Worm (Caenorhabditis elegans): ENCODE data around the gene M03E7.1.

M03E7.1 gene

ce11 chrV:5596391-5597030, 25.0 kb upstream of the M03E7.1 start, which contains the start of gene zhit-1 (continued):
- TF ChIP-seq snpc-4 (GFP tag; optimal IDR thresholded peaks at IDR 0.05) = peak; percentile 8
- TF ChIP-seq snpc-4 (tag; optimal IDR thresholded peaks at IDR 0.05) = peak; percentile 61 to 73 (median 66)
- no peak for TF ChIP-seq hlh-26 (GFP tag; conservative IDR thresholded peaks at IDR 0.05)
- no peak for TF ChIP-seq ets-4 (GFP tag; optimal IDR thresholded peaks at IDR 0.05)
- no peak for TF ChIP-seq hlh-12 (tag; optimal IDR thresholded peaks at IDR 0.05)
- no peak for TF ChIP-seq ceh-58 (GFP tag; IDR thresholded peaks at IDR 0.05)
- TF ChIP-seq madf-8 (GFP tag; conservative IDR thresholded peaks at IDR 0.05) = no peak
- no peak for TF ChIP-seq Y53G8AR.9 (GFP tag; conservative IDR thresholded peaks at IDR 0.05)
- TF ChIP-seq him-1 (tag; optimal IDR thresholded peaks at IDR 0.05) = peak; percentile 25
- no peak for TF ChIP-seq lsl-1 (GFP tag; optimal IDR thresholded peaks at IDR 0.05)
- TF ChIP-seq chd-7 (tag; optimal IDR thresholded peaks at IDR 0.05) = no peak
- TF ChIP-seq akir-1 (GFP tag; optimal IDR thresholded peaks at IDR 0.05) = no peak
- no peak for TF ChIP-seq cebp-2 (GFP tag; IDR thresholded peaks at IDR 0.05)
- peak; percentile 24 for TF ChIP-seq snpc-1.1 (tag; optimal IDR thresholded peaks at IDR 0.05; ENCODE audit: insufficient read depth)
- TF ChIP-seq ztf-3 (GFP tag; optimal IDR thresholded peaks at IDR 0.05) = no peak
- TF ChIP-seq rec-8 (tag; optimal IDR thresholded peaks at IDR 0.05) = no peak
- TF ChIP-seq zfh-2 (GFP tag; conservative IDR thresholded peaks at IDR 0.05) = no peak
- no peak for TF ChIP-seq T07F8.4 (tag; optimal IDR thresholded peaks at IDR 0.05)
- TF ChIP-seq ztf-6 (GFP tag; IDR thresholded peaks at IDR 0.05) = no peak
- no peak for TF ChIP-seq F37B4.10 (GFP tag; IDR thresholded peaks at IDR 0.05)
- peak; percentile 37 for TF ChIP-seq madf-6 (GFP tag; IDR thresholded peaks at IDR 0.05)
- TF ChIP-seq nhr-90 (tag; optimal IDR thresholded peaks at IDR 0.05) = no peak
- TF ChIP-seq pha-4 (tag; optimal IDR thresholded peaks at IDR 0.05) = no peak
- peak; percentile 87 for TF ChIP-seq mcd-1 (GFP tag; IDR thresholded peaks at IDR 0.05)
- TF ChIP-seq ceh-27 (GFP tag; optimal IDR thresholded peaks at IDR 0.05) = no peak
- TF ChIP-seq lin-35 (GFP tag; optimal IDR thresholded peaks at IDR 0.05) = peak in 2 of 3 experiments; percentile 60 to 73
- TF ChIP-seq ztf-28 (GFP tag; IDR thresholded peaks at IDR 0.05) = no peak
- TF ChIP-seq die-1 (tag; optimal IDR thresholded peaks at IDR 0.05) = no peak
- TF ChIP-seq nhr-179 (tag; optimal IDR thresholded peaks at IDR 0.05) = no peak
- TF ChIP-seq rcor-1 (GFP tag; IDR thresholded peaks at IDR 0.05) = no peak
- TF ChIP-seq dpl-1 (GFP tag; optimal IDR thresholded peaks at IDR 0.05) = peak; percentile 65
- no peak for TF ChIP-seq unc-62 (GFP tag; optimal IDR thresholded peaks at IDR 0.05)
- no peak for TF ChIP-seq tlf-1 (GFP tag; optimal IDR thresholded peaks at IDR 0.05)
- peak; percentile 79 for TF ChIP-seq efl-1 (GFP tag; optimal IDR thresholded peaks at IDR 0.05)
- no peak for TF ChIP-seq nhr-120 (GFP tag; IDR thresholded peaks at IDR 0.05)
- no peak for TF ChIP-seq let-526 (GFP tag; IDR thresholded peaks at IDR 0.05)
- no peak for TF ChIP-seq lsy-27 (tag; optimal IDR thresholded peaks at IDR 0.05; ENCODE audit: borderline replicate concordance, insufficient read depth)
- TF ChIP-seq ztf-25 (GFP tag; IDR thresholded peaks at IDR 0.05) = no peak
- TF ChIP-seq hmg-20 (GFP tag; IDR thresholded peaks at IDR 0.05) = no peak

ce11 chrV:5601263-5601662, 20.2 kb upstream of the M03E7.1 start, which contains the start of gene CD4.8:
Gene CD4.8 (minus strand): TSS chrV:5601363.
- no peak for TF ChIP-seq F33H1.4 (GFP tag; IDR thresholded peaks at IDR 0.05)
- TF ChIP-seq mxl-1 (tag; optimal IDR thresholded peaks at IDR 0.05) = no peak
- TF ChIP-seq ceh-40 (GFP tag; IDR thresholded peaks at IDR 0.05) = no peak
- no peak for TF ChIP-seq sptf-2 (GFP tag; optimal IDR thresholded peaks at IDR 0.05)
- no peak for TF ChIP-seq athp-1 (tag; optimal IDR thresholded peaks at IDR 0.05)
- no peak for TF ChIP-seq ztf-22 (GFP tag; optimal IDR thresholded peaks at IDR 0.05)
- no peak for TF ChIP-seq nhr-120 (GFP tag; IDR thresholded peaks at IDR 0.05)
- no peak for TF ChIP-seq bed-2 (GFP tag; IDR thresholded peaks at IDR 0.05)
- TF ChIP-seq B0261.1 (tag; optimal IDR thresholded peaks at IDR 0.05) = no peak
- TF ChIP-seq hlh-26 (GFP tag; conservative IDR thresholded peaks at IDR 0.05) = no peak
- no peak for TF ChIP-seq bed-1 (GFP tag; IDR thresholded peaks at IDR 0.05)
- no peak for TF ChIP-seq F39B2.1 (GFP tag; IDR thresholded peaks at IDR 0.05)
- TF ChIP-seq fkh-3 (tag; optimal IDR thresholded peaks at IDR 0.05) = no peak
- TF ChIP-seq ztf-18 (tag; optimal IDR thresholded peaks at IDR 0.05) = no peak
